Fruit fly (Drosophila melanogaster): ENCODE results near the gene Crag.
A peak's percentile ranks its signal among the peaks of the same experiment; 100 is the strongest.

Gene Crag

DNA sequence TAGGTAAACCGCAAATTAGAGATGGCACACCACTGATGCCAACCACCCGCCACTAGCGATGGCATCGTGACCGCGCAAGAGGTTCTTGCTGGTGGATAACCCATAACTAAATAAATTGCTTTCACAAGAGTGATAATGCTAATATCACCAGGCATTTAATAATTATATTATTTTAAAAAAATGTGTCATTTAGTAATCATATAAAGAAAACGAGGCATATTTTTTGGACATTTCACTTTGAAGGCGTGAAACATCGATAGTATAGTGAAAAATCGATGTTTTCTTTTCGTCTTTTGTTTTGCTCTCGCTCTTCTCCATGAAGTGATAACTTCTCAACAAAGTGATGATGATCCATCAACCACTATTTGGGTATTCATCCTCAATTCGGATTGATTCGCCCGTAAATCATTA, 33.1 kb upstream of the Crag start, which contains the start of gene IntS4 (continued):
- no peak for TF ChIP-seq pfk (GFP tag; optimal IDR thresholded peaks at IDR 0.05)
- TF ChIP-seq gem (tag; optimal IDR thresholded peaks at IDR 0.05), result peak; percentile 77
- peak; percentile 56 for TF ChIP-seq ftz-f1 (GFP tag; optimal IDR thresholded peaks at IDR 0.05)
- TF ChIP-seq sna (GFP tag; IDR thresholded peaks at IDR 0.05; ENCODE audit: partially characterized antibody), result peak; percentile 95
- peak; percentile 92 for TF ChIP-seq MBD-R2 (GFP tag; IDR thresholded peaks at IDR 0.05)
- TF ChIP-seq unpg (GFP tag; optimal IDR thresholded peaks at IDR 0.05), result peak; percentile 50
- peak; percentile 77 for TF ChIP-seq lilli (GFP tag; optimal IDR thresholded peaks at IDR 0.05)
- TF ChIP-seq CG9215 (GFP tag; IDR thresholded peaks at IDR 0.05), result no peak; the same call in 1 of the 2 replicates
- TF ChIP-seq CG8359 (GFP tag; optimal IDR thresholded peaks at IDR 0.05; ENCODE audit: borderline replicate concordance), result no peak
- no peak for TF ChIP-seq bigmax (GFP tag; optimal IDR thresholded peaks at IDR 0.05)
- no peak for TF ChIP-seq CG11398 (GFP tag; optimal IDR thresholded peaks at IDR 0.05)
- TF ChIP-seq grau (tag; optimal IDR thresholded peaks at IDR 0.05), result peak; percentile 72
- TF ChIP-seq prd (optimal IDR thresholded peaks at IDR 0.05), result no peak
- peak; percentile 77 for TF ChIP-seq prd (GFP tag; IDR thresholded peaks at IDR 0.05)
- TF ChIP-seq dmrt99B (tag; optimal IDR thresholded peaks at IDR 0.05), result no peak
- TF ChIP-seq gcm (GFP tag; optimal IDR thresholded peaks at IDR 0.05), result peak; percentile 29
- peak; percentile 3 for TF ChIP-seq Atf3 (GFP tag; optimal IDR thresholded peaks at IDR 0.05)
- no peak for TF ChIP-seq CG14050 (GFP tag; IDR thresholded peaks at IDR 0.05)
- TF ChIP-seq CG13424 (tag; optimal IDR thresholded peaks at IDR 0.05), result peak; percentile 76
- TF ChIP-seq CG18764 (GFP tag; optimal IDR thresholded peaks at IDR 0.05), result peak; percentile 54
- TF ChIP-seq oc (tag; optimal IDR thresholded peaks at IDR 0.05), result no peak
- no peak for TF ChIP-seq CG1529 (GFP tag; optimal IDR thresholded peaks at IDR 0.05)
- peak; percentile 59; the same call in 1 of the 2 replicates for TF ChIP-seq CG31441 (GFP tag; IDR thresholded peaks at IDR 0.05)
- TF ChIP-seq Aef1 (GFP tag; IDR thresholded peaks at IDR 0.05), result peak; percentile 50; the same call in 2 of the 3 replicates
- peak; percentile 59 for TF ChIP-seq pzg (GFP tag; optimal IDR thresholded peaks at IDR 0.05)
- peak; percentile 8 for TF ChIP-seq shn (GFP tag; optimal IDR thresholded peaks at IDR 0.05)
- peak; percentile 41; the same call in 1 of the 2 replicates for TF ChIP-seq HLH3B (GFP tag; IDR thresholded peaks at IDR 0.05)
- peak; percentile 12 for TF ChIP-seq CG8944 (GFP tag; optimal IDR thresholded peaks at IDR 0.05)
- TF ChIP-seq CG8765 (GFP tag; IDR thresholded peaks at IDR 0.05), result no peak
- TF ChIP-seq trh (GFP tag; optimal IDR thresholded peaks at IDR 0.05), result no peak
- TF ChIP-seq Ets65A (GFP tag), result peak; percentile 91
- TF ChIP-seq CG33213 (GFP tag; optimal IDR thresholded peaks at IDR 0.05), result no peak
- TF ChIP-seq Blimp-1 (GFP tag; optimal IDR thresholded peaks at IDR 0.05), result no peak
- no peak for TF ChIP-seq Doc2 (GFP tag; IDR thresholded peaks at IDR 0.05)
- TF ChIP-seq CG12071 (GFP tag; optimal IDR thresholded peaks at IDR 0.05), result no peak
- no peak for TF ChIP-seq stc (GFP tag; IDR thresholded peaks at IDR 0.05)
- peak; percentile 40; the same call in 1 of the 2 replicates for TF ChIP-seq seq (GFP tag; IDR thresholded peaks at IDR 0.05)
- TF ChIP-seq so (GFP tag; IDR thresholded peaks at IDR 0.05), result no peak
- peak; percentile 14 for TF ChIP-seq pho (GFP tag; optimal IDR thresholded peaks at IDR 0.05)
- no peak for TF ChIP-seq Gsc (GFP tag; IDR thresholded peaks at IDR 0.05)
- peak; percentile 78 for TF ChIP-seq CG32532 (GFP tag; IDR thresholded peaks at IDR 0.05)
- no peak for TF ChIP-seq CG31388 (GFP tag; optimal IDR thresholded peaks at IDR 0.05)
- TF ChIP-seq Ssrp (tag; optimal IDR thresholded peaks at IDR 0.05), result peak; percentile 56
- TF ChIP-seq CG9609 (GFP tag; optimal IDR thresholded peaks at IDR 0.05), result peak; percentile 2
- no peak for TF ChIP-seq schlank (tag; optimal IDR thresholded peaks at IDR 0.05)
- TF ChIP-seq vfl (GFP tag; optimal IDR thresholded peaks at IDR 0.05), result peak; percentile 71
- no peak for TF ChIP-seq Neu2 (GFP tag; optimal IDR thresholded peaks at IDR 0.05; ENCODE audit: borderline replicate concordance)
- TF ChIP-seq zfh2 (GFP tag; optimal IDR thresholded peaks at IDR 0.05), result peak; percentile 63
- TF ChIP-seq crc (GFP tag; optimal IDR thresholded peaks at IDR 0.05), result no peak
- TF ChIP-seq Mes4 (GFP tag; optimal IDR thresholded peaks at IDR 0.05), result no peak
- peak; percentile 9 for TF ChIP-seq CG12299 (tag; optimal IDR thresholded peaks at IDR 0.05)
- TF ChIP-seq CG3281 (GFP tag; optimal IDR thresholded peaks at IDR 0.05), result peak; percentile 58

Data from whole organism, embryonic.